Worm (Caenorhabditis elegans) whole organism, L1 larva: ENCODE measurements around the gene puf-7.

Source experiments
- Y116A8C.19 ChIP-seq: sonication (generic microtip); optimal IDR thresholded peaks from 2 replicates; lab custom pipeline; 2016; ENCODE audit warnings: missing compliant biosample characterization, missing genetic modification characterization, borderline replicate concordance
- blmp-1 ChIP-seq: fragments of 150-350 bp; optimal IDR thresholded peaks from 2 replicates; lab custom pipeline; 2014; ENCODE audit warnings: missing biosample characterization, missing genetic modification characterization
- pag-3 ChIP-seq: sonication (generic microtip); optimal IDR thresholded peaks from 2 replicates; lab custom pipeline; 2017; ENCODE audit warnings: missing genetic modification characterization, mild to moderate bottlenecking, missing compliant biosample characterization, antibody characterized with exemption, borderline replicate concordance; ENCODE audit not compliant: insufficient read depth

ce11 chrIV:5469739-5470138, 16.8 kb upstream of the puf-7 start, which contains the start of gene rme-2:
- TF ChIP-seq pag-3 (no peak), Y116A8C.19 (tag; lab: Kevin White, UChicago) (no peak), blmp-1 (tag; lab: Kevin White, UChicago) (no peak)
